Fruit fly (Drosophila melanogaster) whole organism, adult: ENCODE data around the gene Decay.

Experiments used
- CG11617 ChIP-seq: fragments of 200-800 bp; sonication (Bioruptor generic); optimal IDR thresholded peaks from 2 replicates; lab custom pipeline; 2017; ENCODE audit warnings: mild to moderate bottlenecking, missing biosample characterization, missing genetic modification reagents, missing genetic modification characterization
- CG12768 ChIP-seq: fragments of 200-800 bp; sonication (Bioruptor generic); optimal IDR thresholded peaks from 2 replicates; lab custom pipeline; 2017; ENCODE audit warnings: missing biosample characterization, missing genetic modification characterization, mild to moderate bottlenecking, moderate library complexity, missing genetic modification reagents
- CG14711 ChIP-seq: fragments of 200-800 bp; sonication (Bioruptor generic); optimal IDR thresholded peaks from 2 replicates; lab custom pipeline; 2018; ENCODE audit warnings: missing biosample characterization, mild to moderate bottlenecking, missing genetic modification characterization, moderate library complexity
- CG1620 ChIP-seq: fragments of 200-800 bp; sonication (Bioruptor generic); optimal IDR thresholded peaks from 2 replicates; lab custom pipeline; 2016; ENCODE audit warnings: missing biosample characterization, missing genetic modification characterization
- CG33017 ChIP-seq: fragments of 200-800 bp; sonication (Bioruptor generic); optimal IDR thresholded peaks from 2 replicates; lab custom pipeline; 2018; ENCODE audit warnings: missing biosample characterization, mild to moderate bottlenecking, missing genetic modification characterization, moderate library complexity
- CG5204 ChIP-seq: fragments of 200-800 bp; sonication (Bioruptor generic); optimal IDR thresholded peaks from 2 replicates; lab custom pipeline; 2016; ENCODE audit warnings: missing biosample characterization, missing genetic modification characterization
- CG7045 ChIP-seq: fragments of 200-800 bp; sonication (Bioruptor generic); optimal IDR thresholded peaks from 2 replicates; lab custom pipeline; 2017; ENCODE audit warnings: missing biosample characterization, mild to moderate bottlenecking, missing genetic modification characterization
- CG7101 ChIP-seq: fragments of 200-800 bp; sonication (Bioruptor generic); optimal IDR thresholded peaks from 2 replicates; lab custom pipeline; 2018; ENCODE audit warnings: missing biosample characterization, mild to moderate bottlenecking, missing genetic modification characterization, moderate library complexity
- Clk ChIP-seq: fragments of 200-800 bp; sonication (Bioruptor generic); optimal IDR thresholded peaks from 2 replicates; lab custom pipeline; 2017; ENCODE audit warnings: missing biosample characterization, missing genetic modification characterization
- Crg-1 ChIP-seq: fragments of 200-800 bp; sonication (Bioruptor generic); optimal IDR thresholded peaks from 2 replicates; lab custom pipeline; 2016; ENCODE audit warnings: missing biosample characterization, missing genetic modification characterization
- Hr96 ChIP-seq: fragments of 200-800 bp; sonication (Bioruptor generic); optimal IDR thresholded peaks from 2 replicates; lab custom pipeline; 2016; ENCODE audit warnings: missing biosample characterization, missing genetic modification characterization
- Mnt ChIP-seq: fragments of 200-800 bp; sonication (Bioruptor generic); optimal IDR thresholded peaks from 2 replicates; lab custom pipeline; 2016; ENCODE audit warnings: missing biosample characterization, mild to moderate bottlenecking, missing genetic modification characterization
- bab1 ChIP-seq: fragments of 200-800 bp; sonication (Bioruptor generic); optimal IDR thresholded peaks from 3 replicates; lab custom pipeline; 2019; ENCODE audit warnings: missing biosample characterization, mild to moderate bottlenecking, missing genetic modification characterization, moderate library complexity
- cic ChIP-seq: fragments of 200-800 bp; sonication (Bioruptor generic); optimal IDR thresholded peaks from 2 replicates; lab custom pipeline; 2017; ENCODE audit warnings: missing biosample characterization, mild to moderate bottlenecking, missing genetic modification characterization, moderate library complexity
- cnc ChIP-seq, 2 experiments: fragments of >200 bp; optimal IDR thresholded peaks; 2 replicates each; lab custom pipeline; 2017
- kay ChIP-seq: fragments of 200-800 bp; sonication (Bioruptor generic); peaks from one replicate; lab custom pipeline; 2016; ENCODE audit warnings: missing biosample characterization, missing genetic modification characterization, borderline replicate concordance
- ovo ChIP-seq: fragments of 200-800 bp; sonication (Bioruptor generic); optimal IDR thresholded peaks from 2 replicates; lab custom pipeline; 2016; ENCODE audit warnings: missing biosample characterization, missing genetic modification characterization
- pad ChIP-seq: fragments of 200-800 bp; sonication (Bioruptor generic); optimal IDR thresholded peaks from 3 replicates; lab custom pipeline; 2017; ENCODE audit warnings: missing biosample characterization, missing genetic modification characterization, mild to moderate bottlenecking, moderate library complexity, missing genetic modification reagents
- tj ChIP-seq: fragments of 200-800 bp; sonication (Bioruptor generic); optimal IDR thresholded peaks from 3 replicates; lab custom pipeline; 2017; ENCODE audit warnings: missing biosample characterization, mild to moderate bottlenecking, missing genetic modification characterization, moderate library complexity
- toe ChIP-seq: fragments of 200-800 bp; sonication (Bioruptor generic); optimal IDR thresholded peaks from 2 replicates; lab custom pipeline; 2016; ENCODE audit warnings: missing biosample characterization, missing genetic modification characterization

Gene Decay

DNA sequence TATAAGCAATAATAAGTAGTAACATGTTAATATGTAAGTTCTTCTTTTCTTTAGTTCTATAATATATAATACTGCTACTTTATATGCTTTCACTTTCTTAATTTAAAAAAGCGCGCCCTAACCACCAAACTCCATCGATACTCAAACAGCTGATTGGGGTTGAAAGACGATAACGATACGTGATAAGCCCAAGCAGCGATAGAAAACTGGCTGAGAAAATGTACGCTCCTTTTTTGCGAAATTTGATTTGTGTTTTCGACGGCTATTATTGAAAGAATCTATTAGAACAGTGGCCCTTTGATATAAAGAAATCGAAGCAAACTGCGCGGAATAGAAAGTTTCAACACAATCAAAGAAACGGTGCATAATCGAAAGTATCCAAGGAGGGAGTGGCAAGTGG is 45.0 kb downstream of the Decay start, which contains the start of gene CG14883:
Gene CG14883, plus strand, starts transcription at position 178 of the 400 bp plus-strand sequence.
- no peak for TF ChIP-seq Crg-1 (GFP tag; lab: Kevin White, UChicago)
- TF ChIP-seq kay (GFP tag; lab: Kevin White, UChicago), result peak; percentile 42

DNA sequence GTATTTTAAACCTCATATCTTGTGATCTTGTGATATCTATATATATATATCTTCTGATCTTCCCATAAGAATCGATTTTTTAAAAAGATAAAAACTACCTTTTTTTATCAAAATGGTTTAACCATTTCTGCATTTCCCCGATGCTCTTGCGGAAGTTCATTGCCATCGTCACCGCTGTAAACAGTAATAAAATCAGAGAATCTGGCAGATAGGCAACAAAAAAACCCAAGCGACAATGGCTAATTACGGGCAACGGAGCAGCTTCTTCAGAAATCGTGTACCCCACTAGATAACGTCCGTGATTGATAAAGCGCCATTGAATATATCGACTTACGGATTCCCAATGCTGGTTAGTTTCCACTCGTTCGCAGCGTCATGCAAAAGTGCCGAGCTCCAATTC is 46.7 kb downstream of the Decay start, which contains the start of gene CG10405:
Gene CG10405, plus strand, starts transcription at position 301 of the 400 bp plus-strand sequence.
- no peak for TF ChIP-seq pad (GFP tag; lab: Kevin White, UChicago)

DNA sequence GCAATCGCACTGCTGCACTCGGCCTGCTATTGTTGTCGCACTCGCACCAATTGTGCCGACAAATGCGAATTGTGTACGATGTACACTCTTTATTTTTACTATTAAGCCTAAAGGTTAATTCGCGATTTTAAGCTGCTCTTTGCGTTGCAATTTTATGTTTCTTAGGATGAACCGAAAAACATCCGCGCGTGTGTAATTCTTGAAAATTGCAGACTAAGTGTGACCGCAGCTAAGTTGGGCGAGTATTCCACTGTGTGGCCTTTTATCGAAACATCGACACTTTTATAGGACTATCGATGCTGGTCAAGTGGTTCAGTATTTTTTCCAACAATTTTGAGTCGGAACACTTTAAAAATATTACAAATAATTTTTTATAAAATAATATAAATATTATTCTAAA is 47.3 kb downstream of the Decay start, which contains the start of gene Pak3:
Gene Pak3, minus strand, starts transcription at position 225 of the 400 bp plus-strand sequence.
- TF ChIP-seq CG7045 (GFP tag; lab: Kevin White, UChicago), result no peak
- TF ChIP-seq CG33017, result peak; percentile 9
- TF ChIP-seq CG1620 (GFP tag; lab: Kevin White, UChicago), result peak; percentile 9
- peak; percentile 44 for TF ChIP-seq kay (GFP tag; lab: Kevin White, UChicago)
- TF ChIP-seq CG12768 (GFP tag; lab: Kevin White, UChicago), result no peak
- peak; percentile 66 for TF ChIP-seq bab1 (GFP tag; lab: Kevin White, UChicago)
- peak; percentile 22 for TF ChIP-seq CG7101 (tag; lab: Kevin White, UChicago)
- TF ChIP-seq CG14711 (tag; lab: Kevin White, UChicago), result peak; percentile 18

DNA sequence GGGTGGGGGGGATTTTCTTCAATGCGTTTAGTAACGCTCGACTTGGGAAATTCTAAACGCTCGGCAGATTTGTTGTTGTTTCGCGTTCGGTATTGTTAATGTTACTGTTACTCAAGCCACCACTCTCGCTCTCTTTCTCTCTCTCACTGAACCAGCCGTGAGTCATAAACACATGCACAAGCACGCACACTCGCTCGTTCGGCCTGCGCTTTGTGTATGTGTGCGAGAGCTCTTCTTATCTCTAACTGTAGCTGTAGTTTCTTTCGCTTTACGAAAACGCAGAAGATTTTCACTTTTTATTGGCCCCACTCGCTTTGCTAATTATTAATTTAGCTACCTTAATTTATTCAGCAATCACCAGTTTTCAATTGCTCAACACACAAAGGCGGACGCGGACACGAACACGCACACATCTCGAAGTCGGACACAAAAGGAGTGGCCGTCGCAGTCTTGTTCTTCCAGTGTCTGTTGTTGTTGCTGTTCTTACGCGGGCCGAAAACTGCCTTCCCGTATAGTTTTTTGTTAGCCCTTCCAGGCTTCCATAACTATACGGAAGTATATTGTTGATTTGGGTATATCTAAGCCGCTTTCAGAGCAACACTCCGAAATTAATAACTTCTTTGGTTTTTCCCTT is 47.8 kb downstream of the Decay start:
- no peak for TF ChIP-seq CG1620 (GFP tag; lab: Kevin White, UChicago)
- no peak for TF ChIP-seq Clk (GFP tag; lab: Kevin White, UChicago)
- TF ChIP-seq CG7101 (tag; lab: Kevin White, UChicago), result no peak
- peak; percentile 52 for TF ChIP-seq pad (GFP tag; lab: Kevin White, UChicago)
- no peak for TF ChIP-seq CG14711 (tag; lab: Kevin White, UChicago)
- no peak for TF ChIP-seq CG11617
- TF ChIP-seq CG33017, result no peak
- TF ChIP-seq ovo (GFP tag; lab: Kevin White, UChicago), result peak; percentile 47
- no peak for TF ChIP-seq bab1 (GFP tag; lab: Kevin White, UChicago)
- TF ChIP-seq tj, result no peak
- TF ChIP-seq Mnt (GFP tag; lab: Kevin White, UChicago), result peak; percentile 32
- no peak for TF ChIP-seq toe (GFP tag; lab: Kevin White, UChicago)
- TF ChIP-seq CG5204 (GFP tag; lab: Kevin White, UChicago), result no peak
- TF ChIP-seq cnc (optimal IDR thresholded peaks at IDR 0.05; lab: Kevin White, UChicago), result no peak
- TF ChIP-seq Hr96 (GFP tag; lab: Kevin White, UChicago), result no peak
- TF ChIP-seq CG12768 (GFP tag; lab: Kevin White, UChicago), result peak; percentile 4
- peak; percentile 99 for TF ChIP-seq kay (GFP tag; lab: Kevin White, UChicago)
- TF ChIP-seq CG7045 (GFP tag; lab: Kevin White, UChicago), result no peak
- TF ChIP-seq cic (GFP tag; lab: Kevin White, UChicago), result peak; percentile 41
- no peak for TF ChIP-seq Crg-1 (GFP tag; lab: Kevin White, UChicago)

DNA sequence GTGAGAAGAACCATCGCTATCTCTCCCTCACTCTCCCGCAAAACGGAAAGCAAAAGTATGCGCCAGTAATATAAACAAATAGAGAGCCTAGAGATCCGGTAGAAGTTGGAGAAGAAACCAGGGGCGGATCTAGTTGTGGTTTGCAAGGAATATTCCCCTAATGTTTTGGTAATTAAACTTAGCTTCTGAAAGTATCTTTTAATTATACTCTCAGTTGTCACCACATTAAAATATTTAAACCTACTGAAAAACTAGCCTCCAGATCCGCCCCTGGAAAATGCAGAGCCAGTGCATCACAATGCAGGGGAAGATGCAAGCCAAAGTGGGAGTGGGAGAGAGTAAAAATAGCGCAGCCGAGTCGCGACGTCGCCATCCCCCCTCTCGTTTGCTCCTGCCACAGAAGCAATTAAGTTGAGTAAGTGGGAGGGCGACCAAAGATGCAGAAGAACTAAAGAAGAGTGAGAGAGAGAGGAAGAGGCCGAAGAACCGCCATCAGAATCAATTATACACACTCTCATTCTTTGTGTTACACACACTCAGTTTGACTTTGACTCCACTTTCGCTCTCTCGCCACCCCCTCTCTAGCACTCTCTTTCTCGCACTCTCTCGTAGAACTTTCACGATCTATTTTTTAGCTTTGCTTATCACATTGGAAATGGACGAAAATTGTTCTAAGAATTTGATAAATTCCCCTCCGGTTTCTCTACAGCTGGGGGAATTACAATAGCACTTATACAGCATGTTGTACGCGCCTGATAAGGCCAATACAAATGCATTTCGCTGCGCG is 51.5 kb downstream of the Decay start:
- peak; percentile 92 for TF ChIP-seq CG5204 (GFP tag; lab: Kevin White, UChicago)
- peak; percentile 96 for TF ChIP-seq CG33017
- TF ChIP-seq kay (GFP tag; lab: Kevin White, UChicago), result peak; percentile 95
- peak; percentile 88 for TF ChIP-seq Hr96 (GFP tag; lab: Kevin White, UChicago)
- TF ChIP-seq CG11617, result peak; percentile 83
- TF ChIP-seq bab1 (GFP tag; lab: Kevin White, UChicago), result peak; percentile 94
- TF ChIP-seq cic (GFP tag; lab: Kevin White, UChicago), result peak; percentile 66
- peak; percentile 92 for TF ChIP-seq CG7045 (GFP tag; lab: Kevin White, UChicago)
- TF ChIP-seq Mnt (GFP tag; lab: Kevin White, UChicago), result peak; percentile 74
- TF ChIP-seq CG12768 (GFP tag; lab: Kevin White, UChicago), result peak; percentile 90
- TF ChIP-seq CG14711 (tag; lab: Kevin White, UChicago), result peak; percentile 93
- peak; percentile 86 for TF ChIP-seq Crg-1 (GFP tag; lab: Kevin White, UChicago)
- TF ChIP-seq pad (GFP tag; lab: Kevin White, UChicago), result peak; percentile 98
- peak; percentile 97 for TF ChIP-seq CG7101 (tag; lab: Kevin White, UChicago)
- no peak for TF ChIP-seq cnc (optimal IDR thresholded peaks at IDR 0.05; lab: Kevin White, UChicago)
- TF ChIP-seq Clk (GFP tag; lab: Kevin White, UChicago), result peak; percentile 91
- TF ChIP-seq CG1620 (GFP tag; lab: Kevin White, UChicago), result peak; percentile 92
- no peak for TF ChIP-seq tj
- peak; percentile 41 for TF ChIP-seq ovo (GFP tag; lab: Kevin White, UChicago)
- peak; percentile 90 for TF ChIP-seq toe (GFP tag; lab: Kevin White, UChicago)
